Worm (Caenorhabditis elegans): Measurements from ENCODE around the gene nmad-1.

- no peak for TF ChIP-seq daf-12 (tag; optimal IDR thresholded peaks at IDR 0.05)
- no peak for TF ChIP-seq nhr-67 (tag; optimal IDR thresholded peaks at IDR 0.05)
- no peak for TF ChIP-seq nhr-77 (tag; optimal IDR thresholded peaks at IDR 0.05)
- TF ChIP-seq ama-1 (optimal IDR thresholded peaks at IDR 0.05), result no peak
These were observed 51.1 kb downstream of the nmad-1 start for ce11 chrIII:5503669-5504068.

All from whole organism, L3 larva.